Fruit fly (Drosophila melanogaster) whole organism, embryonic: ENCODE measurements around the gene Cht5.

Experiments used
- Ada2b ChIP-seq: fragments of 200-800 bp; sonication (Bioruptor generic); IDR thresholded peaks from 2 replicates; pipeline ENCODE4 v1.3.6; 2022; ENCODE audit warnings: missing biosample characterization, missing genetic modification characterization
- ken ChIP-seq: fragments of 200-800 bp; sonication (Bioruptor generic); IDR thresholded peaks from 3 replicates; pipeline ENCODE4 v1.3.6; 2022; ENCODE audit warnings: missing biosample characterization, missing genetic modification characterization

dm6 chr3R:13726795-13727194, 40.6 kb upstream of the Cht5 start:
- TF ChIP-seq Ada2b (no peak), ken (no peak)
